ENCODE assay signal across 1 fruit fly cellular context in the genomic region with DNA sequence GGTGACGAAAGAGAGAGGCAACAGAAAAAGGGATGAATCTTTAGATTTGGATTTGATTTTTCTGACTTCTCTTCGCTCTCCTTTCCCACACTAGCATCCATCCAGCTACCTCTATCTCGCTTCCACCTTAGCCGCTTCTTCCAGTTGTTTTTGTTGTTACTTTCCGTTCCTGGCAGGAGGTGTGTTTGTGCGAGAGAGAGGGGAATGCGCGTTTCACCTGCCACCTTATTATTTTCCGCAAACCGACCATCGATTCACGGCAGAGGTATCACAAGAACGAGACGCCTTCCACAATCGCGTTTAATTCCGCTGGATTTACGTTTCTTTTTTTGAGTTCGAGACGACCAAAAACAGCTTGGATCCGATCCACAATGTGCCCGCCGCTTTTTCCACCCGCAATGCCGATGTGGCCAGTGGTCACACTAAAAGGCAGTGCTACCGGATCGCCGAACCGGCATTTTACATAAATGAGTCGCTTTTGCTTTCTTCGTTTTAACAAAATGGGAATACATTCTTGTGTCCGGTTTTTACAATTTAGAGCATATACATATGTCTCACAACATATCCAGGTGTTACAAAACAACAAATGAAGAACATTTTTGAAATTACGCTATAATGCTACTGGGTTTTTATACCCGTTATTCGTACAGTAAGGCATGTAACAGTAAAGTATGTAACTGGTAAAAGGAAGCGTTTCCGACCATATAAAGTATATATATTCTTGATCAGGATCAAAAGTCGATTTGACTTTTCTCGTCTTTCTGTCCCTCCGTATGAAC.
TF ChIP-seq lines count a peak whose summit lies in the region.

alpha-Man-Ia (minus strand) TSS at position 392 of the 779 bp plus-strand sequence.

TF ChIP-seq in whole organism, embryonic, 481 proteins besides CTCF, POLR2A, EP300 and RAD21 (continued from another document and continues in another):
- TF ChIP-seq her (GFP tag; optimal IDR thresholded peaks at IDR 0.05; lab: Kevin White, UChicago) (no peak), gt (GFP tag; IDR thresholded peaks at IDR 0.05; lab: Robert Waterston, UW) (no peak), CG2199 (GFP tag; IDR thresholded peaks at IDR 0.05; lab: Robert Waterston, UW) (no peak), emc (GFP tag; optimal IDR thresholded peaks at IDR 0.05; lab: Kevin White, UChicago) (no peak), CG4404 (GFP tag; IDR thresholded peaks at IDR 0.05; lab: Robert Waterston, UW) (no peak), trh (GFP tag; optimal IDR thresholded peaks at IDR 0.05; lab: Kevin White, UChicago) (no peak), CG4854 (GFP tag; optimal IDR thresholded peaks at IDR 0.05; lab: Kevin White, UChicago) (no peak), zf30C (GFP tag; optimal IDR thresholded peaks at IDR 0.05; lab: Kevin White, UChicago) (no peak), CG11695 (GFP tag; IDR thresholded peaks at IDR 0.05; lab: Robert Waterston, UW) (no peak), CG1529 (GFP tag; optimal IDR thresholded peaks at IDR 0.05; lab: Kevin White, UChicago) (no peak), Trl (optimal IDR thresholded peaks at IDR 0.05; lab: Kevin White, UChicago) (peak in 1 of 2 experiments; percentile 77), Trl (GFP tag; optimal IDR thresholded peaks at IDR 0.05; lab: Kevin White, UChicago) (peak; percentile 10), CG13123 (GFP tag; optimal IDR thresholded peaks at IDR 0.05; lab: Kevin White, UChicago) (no peak), CG18262 (tag; optimal IDR thresholded peaks at IDR 0.05; lab: Kevin White, UChicago) (peak; percentile 3), unpg (GFP tag; optimal IDR thresholded peaks at IDR 0.05; lab: Kevin White, UChicago) (no peak), CG12769 (tag; optimal IDR thresholded peaks at IDR 0.05; lab: Kevin White, UChicago) (no peak), az2 (GFP tag; optimal IDR thresholded peaks at IDR 0.05; lab: Kevin White, UChicago) (peak; percentile 7), Sox100B (GFP tag; optimal IDR thresholded peaks at IDR 0.05; lab: Kevin White, UChicago) (peak; percentile 4), CHES-1-like (GFP tag; optimal IDR thresholded peaks at IDR 0.05; lab: Kevin White, UChicago) (peak; percentile 58), CG10565 (GFP tag; optimal IDR thresholded peaks at IDR 0.05; lab: Kevin White, UChicago) (no peak), Scr (GFP tag; IDR thresholded peaks at IDR 0.05; lab: Robert Waterston, UW; ENCODE audit: partially characterized antibody) (no peak), cad (GFP tag; optimal IDR thresholded peaks at IDR 0.05; lab: Kevin White, UChicago) (no peak), CG17612 (GFP tag; IDR thresholded peaks at IDR 0.05; lab: Robert Waterston, UW) (no peak), dan (GFP tag; IDR thresholded peaks at IDR 0.05; lab: Robert Waterston, UW) (no peak), CG2678 (tag; optimal IDR thresholded peaks at IDR 0.05; lab: Kevin White, UChicago) (peak; percentile 8), CG18764 (GFP tag; optimal IDR thresholded peaks at IDR 0.05; lab: Kevin White, UChicago) (no peak), CG12155 (GFP tag; optimal IDR thresholded peaks at IDR 0.05; lab: Kevin White, UChicago) (peak; percentile 23), GATAe (GFP tag; conservative IDR thresholded peaks at IDR 0.05; lab: Robert Waterston, UW) (no peak), CG7928 (GFP tag; optimal IDR thresholded peaks at IDR 0.05; lab: Kevin White, UChicago) (no peak), Myb (GFP tag; optimal IDR thresholded peaks at IDR 0.05; lab: Kevin White, UChicago) (peak; percentile 69), so (GFP tag; IDR thresholded peaks at IDR 0.05; lab: Robert Waterston, UW) (no peak), br (optimal IDR thresholded peaks at IDR 0.05; lab: Kevin White, UChicago) (no peak), CG18476 (GFP tag; optimal IDR thresholded peaks at IDR 0.05; lab: Kevin White, UChicago) (no peak), ara (GFP tag; IDR thresholded peaks at IDR 0.05; lab: Robert Waterston, UW) (no peak), CG8281 (tag; optimal IDR thresholded peaks at IDR 0.05; lab: Kevin White, UChicago) (no peak), danr (GFP tag; IDR thresholded peaks at IDR 0.05; lab: Robert Waterston, UW) (no peak), CG14965 (GFP tag; optimal IDR thresholded peaks at IDR 0.05; lab: Kevin White, UChicago; ENCODE audit: borderline replicate concordance) (no peak), ewg (GFP tag; optimal IDR thresholded peaks at IDR 0.05; lab: Kevin White, UChicago) (peak; percentile 1), CG17385 (GFP tag; optimal IDR thresholded peaks at IDR 0.05; lab: Kevin White, UChicago) (no peak), tx (GFP tag; optimal IDR thresholded peaks at IDR 0.05; lab: Kevin White, UChicago) (peak; percentile 36), cwo (GFP tag; optimal IDR thresholded peaks at IDR 0.05; lab: Kevin White, UChicago) (no peak), CG34376 (GFP tag; optimal IDR thresholded peaks at IDR 0.05; lab: Kevin White, UChicago) (no peak), CG7357 (GFP tag; IDR thresholded peaks at IDR 0.05; lab: Robert Waterston, UW) (no peak), CG6791 (GFP tag; IDR thresholded peaks at IDR 0.05; lab: Robert Waterston, UW; ENCODE audit: partially characterized antibody) (no peak), lbe (GFP tag; optimal IDR thresholded peaks at IDR 0.05; lab: Kevin White, UChicago) (no peak), Ravus (GFP tag; IDR thresholded peaks at IDR 0.05; lab: Robert Waterston, UW) (no peak), crc (GFP tag; optimal IDR thresholded peaks at IDR 0.05; lab: Kevin White, UChicago) (no peak), bsh (GFP tag; optimal IDR thresholded peaks at IDR 0.05; lab: Kevin White, UChicago) (no peak), Xbp1 (GFP tag; optimal IDR thresholded peaks at IDR 0.05; lab: Kevin White, UChicago) (peak; percentile 42), insv (GFP tag; optimal IDR thresholded peaks at IDR 0.05; lab: Kevin White, UChicago) (peak in 1 of 2 experiments; percentile 8), Asciz (GFP tag; optimal IDR thresholded peaks at IDR 0.05; lab: Kevin White, UChicago) (no peak), CG10366 (GFP tag; IDR thresholded peaks at IDR 0.05; lab: Robert Waterston, UW) (no peak), CG12744 (GFP tag; optimal IDR thresholded peaks at IDR 0.05; lab: Kevin White, UChicago) (no peak), CG13775 (GFP tag; optimal IDR thresholded peaks at IDR 0.05; lab: Kevin White, UChicago) (peak; percentile 38), fd102C (GFP tag; optimal IDR thresholded peaks at IDR 0.05; lab: Kevin White, UChicago) (no peak), scrt (GFP tag; optimal IDR thresholded peaks at IDR 0.05; lab: Kevin White, UChicago) (no peak), kah (GFP tag; optimal IDR thresholded peaks at IDR 0.05; lab: Kevin White, UChicago) (no peak), CG7839 (tag; optimal IDR thresholded peaks at IDR 0.05; lab: Kevin White, UChicago) (peak; percentile 36), CG7372 (GFP tag; IDR thresholded peaks at IDR 0.05; lab: Robert Waterston, UW) (no peak), CG5953 (GFP tag; IDR thresholded peaks at IDR 0.05; lab: Robert Waterston, UW) (no peak), esg (GFP tag; conservative IDR thresholded peaks at IDR 0.05; lab: Robert Waterston, UW) (no peak), Jarid2 (GFP tag; optimal IDR thresholded peaks at IDR 0.05; lab: Kevin White, UChicago) (peak; percentile 35), CG8290 (GFP tag; optimal IDR thresholded peaks at IDR 0.05; lab: Kevin White, UChicago) (no peak), CG8290 (tag; optimal IDR thresholded peaks at IDR 0.05; lab: Kevin White, UChicago) (peak in 1 of 2 experiments; percentile 47), chinmo (GFP tag; IDR thresholded peaks at IDR 0.05; lab: Robert Waterston, UW; ENCODE audit: partially characterized antibody) (0 out of 4 replicates have a peak, but pooled peaks have one; percentile 21), Camta (GFP tag; optimal IDR thresholded peaks at IDR 0.05; lab: Kevin White, UChicago) (peak; percentile 14), Dll (GFP tag; IDR thresholded peaks at IDR 0.05; lab: Robert Waterston, UW; ENCODE audit: partially characterized antibody) (no peak), cato (GFP tag; optimal IDR thresholded peaks at IDR 0.05; lab: Kevin White, UChicago; ENCODE audit: borderline replicate concordance) (no peak), odd (GFP tag; optimal IDR thresholded peaks at IDR 0.05; lab: Kevin White, UChicago) (no peak), CG6272 (GFP tag; IDR thresholded peaks at IDR 0.05; lab: Robert Waterston, UW) (0 out of 2 replicates have a peak, but pooled peaks have one; percentile 23), bcd (GFP tag; optimal IDR thresholded peaks at IDR 0.05; lab: Kevin White, UChicago) (peak; percentile 40), peb (GFP tag; IDR thresholded peaks at IDR 0.05; lab: Robert Waterston, UW) (no peak), Atf-2 (GFP tag; optimal IDR thresholded peaks at IDR 0.05; lab: Kevin White, UChicago) (no peak), kni (GFP tag; optimal IDR thresholded peaks at IDR 0.05; lab: Kevin White, UChicago) (no peak), inv (GFP tag; IDR thresholded peaks at IDR 0.05; lab: Robert Waterston, UW; ENCODE audit: partially characterized antibody) (0 out of 2 replicates have a peak, but pooled peaks have one; percentile 10), corto (GFP tag; optimal IDR thresholded peaks at IDR 0.05; lab: Kevin White, UChicago) (no peak), CG4617 (GFP tag; optimal IDR thresholded peaks at IDR 0.05; lab: Kevin White, UChicago; ENCODE audit: borderline replicate concordance) (peak; percentile 65), CG4730 (GFP tag; IDR thresholded peaks at IDR 0.05; lab: Robert Waterston, UW) (no peak), CG11560 (tag; IDR thresholded peaks at IDR 0.05; lab: Robert Waterston, UW) (no peak; the same call in 2 of the 3 replicates), gcm2 (GFP tag; optimal IDR thresholded peaks at IDR 0.05; lab: Kevin White, UChicago) (no peak), ems (GFP tag; optimal IDR thresholded peaks at IDR 0.05; lab: Kevin White, UChicago) (no peak), Max (GFP tag; optimal IDR thresholded peaks at IDR 0.05; lab: Kevin White, UChicago) (peak; percentile 31), TFAM (GFP tag; optimal IDR thresholded peaks at IDR 0.05; lab: Kevin White, UChicago) (no peak), CG2712 (tag; optimal IDR thresholded peaks at IDR 0.05; lab: Kevin White, UChicago) (no peak), Doc3 (GFP tag; IDR thresholded peaks at IDR 0.05; lab: Robert Waterston, UW; ENCODE audit: partially characterized antibody) (no peak), Oaz (GFP tag; IDR thresholded peaks at IDR 0.05; lab: Robert Waterston, UW) (no peak), Neu2 (GFP tag; optimal IDR thresholded peaks at IDR 0.05; lab: Kevin White, UChicago; ENCODE audit: borderline replicate concordance) (no peak), wdn (GFP tag; IDR thresholded peaks at IDR 0.05; lab: Robert Waterston, UW) (no peak), tio (GFP tag; optimal IDR thresholded peaks at IDR 0.05; lab: Kevin White, UChicago) (no peak), dysf (GFP tag; IDR thresholded peaks at IDR 0.05; lab: Robert Waterston, UW) (no peak), zfh1 (GFP tag; IDR thresholded peaks at IDR 0.05; lab: Robert Waterston, UW) (no peak), MTF-1 (GFP tag; optimal IDR thresholded peaks at IDR 0.05; lab: Kevin White, UChicago; ENCODE audit: borderline replicate concordance) (no peak), gsb (GFP tag; IDR thresholded peaks at IDR 0.05; lab: Robert Waterston, UW) (no peak), CG11085 (GFP tag; IDR thresholded peaks at IDR 0.05; lab: Robert Waterston, UW) (no peak), sens-2 (GFP tag; IDR thresholded peaks at IDR 0.05; lab: Robert Waterston, UW) (no peak), PHDP (tag; optimal IDR thresholded peaks at IDR 0.05; lab: Kevin White, UChicago) (no peak), Nf-YC (tag; optimal IDR thresholded peaks at IDR 0.05; lab: Kevin White, UChicago) (peak; percentile 14), Stat92E (GFP tag; optimal IDR thresholded peaks at IDR 0.05; lab: Kevin White, UChicago) (no peak), CG8944 (GFP tag; optimal IDR thresholded peaks at IDR 0.05; lab: Kevin White, UChicago) (peak; percentile 12), CG6254 (GFP tag; optimal IDR thresholded peaks at IDR 0.05; lab: Kevin White, UChicago) (no peak), Mad (GFP tag; optimal IDR thresholded peaks at IDR 0.05; lab: Kevin White, UChicago) (peak; percentile 37), CG12236 (GFP tag; optimal IDR thresholded peaks at IDR 0.05; lab: Kevin White, UChicago) (no peak), tup (GFP tag; optimal IDR thresholded peaks at IDR 0.05; lab: Kevin White, UChicago) (no peak), CG13287 (GFP tag; IDR thresholded peaks at IDR 0.05; lab: Robert Waterston, UW; ENCODE audit: partially characterized antibody) (no peak), gem (tag; optimal IDR thresholded peaks at IDR 0.05; lab: Kevin White, UChicago) (peak; percentile 18), hth (optimal IDR thresholded peaks at IDR 0.05; lab: Kevin White, UChicago) (no peak), CG11504 (tag; optimal IDR thresholded peaks at IDR 0.05; lab: Kevin White, UChicago) (peak; percentile 20), Hr39 (optimal IDR thresholded peaks at IDR 0.05; lab: Kevin White, UChicago) (no peak), CG18619 (GFP tag; optimal IDR thresholded peaks at IDR 0.05; lab: Kevin White, UChicago) (peak; percentile 19), caup (GFP tag; optimal IDR thresholded peaks at IDR 0.05; lab: Kevin White, UChicago; ENCODE audit: severe bottlenecking) (no peak), pb (GFP tag; optimal IDR thresholded peaks at IDR 0.05; lab: Kevin White, UChicago) (no peak), Gsc (GFP tag; IDR thresholded peaks at IDR 0.05; lab: Robert Waterston, UW) (no peak), aop (GFP tag; IDR thresholded peaks at IDR 0.05; lab: Robert Waterston, UW) (no peak), Dfd (GFP tag; optimal IDR thresholded peaks at IDR 0.05; lab: Kevin White, UChicago) (no peak), ranshi (GFP tag; IDR thresholded peaks at IDR 0.05; lab: Robert Waterston, UW) (0 out of 2 replicates have a peak, but pooled peaks have one; percentile 25), Kr (GFP tag; optimal IDR thresholded peaks at IDR 0.05; lab: Kevin White, UChicago) (no peak), CG12071 (GFP tag; optimal IDR thresholded peaks at IDR 0.05; lab: Kevin White, UChicago) (no peak), ftz-f1 (GFP tag; optimal IDR thresholded peaks at IDR 0.05; lab: Kevin White, UChicago) (no peak), CG17568 (GFP tag; optimal IDR thresholded peaks at IDR 0.05; lab: Kevin White, UChicago) (no peak), ken (GFP tag; IDR thresholded peaks at IDR 0.05; lab: Robert Waterston, UW) (no peak), ind (GFP tag; optimal IDR thresholded peaks at IDR 0.05; lab: Kevin White, UChicago) (peak; percentile 8), CG30020 (tag; optimal IDR thresholded peaks at IDR 0.05; lab: Kevin White, UChicago) (peak; percentile 24), ham (GFP tag; IDR thresholded peaks at IDR 0.05; lab: Robert Waterston, UW) (no peak), NC2α (GFP tag; optimal IDR thresholded peaks at IDR 0.05; lab: Kevin White, UChicago) (no peak)
